Worm (Caenorhabditis elegans) whole organism, late embryonic: ENCODE measurements around the gene F47C12.8.

Experiments
- che-1 ChIP-seq: sonication (generic microtip); optimal IDR thresholded peaks from 2 replicates; lab custom pipeline; 2016; ENCODE audit warnings: mild to moderate bottlenecking, missing genetic modification characterization, missing compliant biosample characterization
- ets-4 ChIP-seq: sonication (generic microtip); optimal IDR thresholded peaks from 2 replicates; lab custom pipeline; 2016; ENCODE audit warnings: missing genetic modification characterization, missing compliant biosample characterization
- fax-1 ChIP-seq: sonication (generic microtip); optimal IDR thresholded peaks from 2 replicates; lab custom pipeline; 2016; ENCODE audit warnings: missing genotype, missing genetic modification characterization, missing compliant biosample characterization
- madf-2 ChIP-seq: sonication (generic microtip); optimal IDR thresholded peaks from 2 replicates; lab custom pipeline; 2017; ENCODE audit warnings: missing genetic modification characterization, missing compliant biosample characterization
- nfya-1 ChIP-seq: sonication (generic microtip); optimal IDR thresholded peaks from 2 replicates; lab custom pipeline; 2017; ENCODE audit warnings: missing genetic modification characterization, mild to moderate bottlenecking, missing compliant biosample characterization, antibody characterized with exemption, moderate library complexity
- odd-2 ChIP-seq: sonication (generic microtip); optimal IDR thresholded peaks from 2 replicates; lab custom pipeline; 2017; ENCODE audit warnings: antibody characterized with exemption, mild to moderate bottlenecking, missing genetic modification characterization, missing compliant biosample characterization
- pax-1 ChIP-seq: fragments of 150-350 bp; optimal IDR thresholded peaks from 2 replicates; lab custom pipeline; 2014; ENCODE audit warnings: missing biosample characterization, missing genetic modification characterization
- pha-4 ChIP-seq: fragments of 150-350 bp; optimal IDR thresholded peaks from 2 replicates; lab custom pipeline; 2018; ENCODE audit warnings: missing biosample characterization, missing genetic modification reagents, missing genetic modification characterization
- rnt-1 ChIP-seq: sonication (generic microtip); optimal IDR thresholded peaks from 2 replicates; lab custom pipeline; 2016; ENCODE audit warnings: missing genetic modification characterization, missing compliant biosample characterization

DNA sequence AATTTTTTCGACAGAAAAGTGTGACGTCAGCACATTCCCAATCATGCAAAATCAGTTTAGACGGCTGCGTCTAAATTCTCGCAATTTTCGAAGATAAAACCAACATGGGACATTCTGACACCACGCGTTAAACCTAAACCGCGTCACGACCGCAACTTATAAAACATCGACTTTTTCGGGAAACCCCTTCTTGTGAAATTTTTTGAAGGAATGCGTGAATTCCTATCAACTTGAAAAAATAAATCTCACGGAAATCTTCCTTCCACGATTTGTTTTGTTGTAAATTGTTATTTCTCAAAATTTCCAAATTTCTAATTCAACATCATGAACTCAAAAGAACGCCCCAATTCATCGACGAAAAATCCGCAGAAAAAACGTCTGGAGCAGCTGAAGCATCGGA is 41.6 kb upstream of the F47C12.8 start, which contains the start of gene F35F11.2:
- TF ChIP-seq pax-1 (tag; lab: Kevin White, UChicago), result no peak
- TF ChIP-seq nfya-1 (tag; lab: Kevin White, UChicago), result no peak
- TF ChIP-seq fax-1 (tag; lab: Kevin White, UChicago), result no peak
- TF ChIP-seq pha-4 (tag; lab: Kevin White, UChicago), result no peak
- TF ChIP-seq che-1 (tag; lab: Kevin White, UChicago), result no peak
- no peak for TF ChIP-seq odd-2
- no peak for TF ChIP-seq rnt-1
- TF ChIP-seq ets-4 (tag; lab: Kevin White, UChicago), result no peak
- no peak for TF ChIP-seq madf-2 (tag; lab: Kevin White, UChicago)
